Fruit fly (Drosophila melanogaster): Measurements from ENCODE around the gene tHMG1.

- TF ChIP-seq pan (optimal IDR thresholded peaks at IDR 0.05) (no peak), Dll (optimal IDR thresholded peaks at IDR 0.05) (no peak), CG8478 (optimal IDR thresholded peaks at IDR 0.05) (no peak)
Measured at dm6 chr3R:22528264-22529158, 36.9 kb downstream of the tHMG1 start, which contains the start of gene CG5346.
